Worm (Caenorhabditis elegans): Measurements from ENCODE around the gene srlf-2.

ce11 chrIV:8519949-8520348 is 29.9 kb downstream of the srlf-2 start:
- TF ChIP-seq lsy-12 (tag; optimal IDR thresholded peaks at IDR 0.05) (no peak), nhr-237 (tag; optimal IDR thresholded peaks at IDR 0.05) (no peak), fkh-10 (GFP tag; optimal IDR thresholded peaks at IDR 0.05) (no peak), egl-27 (tag; optimal IDR thresholded peaks at IDR 0.05) (no peak), snpc-4 (tag; optimal IDR thresholded peaks at IDR 0.05) (no peak), unc-39 (tag; optimal IDR thresholded peaks at IDR 0.05) (no peak), elt-3 (tag; optimal IDR thresholded peaks at IDR 0.05) (no peak), nhr-76 (tag; optimal IDR thresholded peaks at IDR 0.05) (no peak)
